Fruit fly (Drosophila melanogaster) whole organism, embryonic: ENCODE measurements around the gene Acp36DE.

Source experiments
- CG10431 ChIP-seq: fragments of 200-800 bp; sonication (Bioruptor generic); optimal IDR thresholded peaks from 3 replicates; lab custom pipeline; 2018; ENCODE audit warnings: missing biosample characterization, mild to moderate bottlenecking, missing genetic modification characterization
- CG10462 ChIP-seq: fragments of 200-800 bp; sonication (Bioruptor generic); optimal IDR thresholded peaks from 2 replicates; lab custom pipeline; 2016; ENCODE audit warnings: missing biosample characterization, missing genetic modification characterization
- CG12744 ChIP-seq: fragments of 200-800 bp; sonication (Bioruptor generic); optimal IDR thresholded peaks from 2 replicates; lab custom pipeline; 2016; ENCODE audit warnings: missing biosample characterization, missing genetic modification characterization
- CG14014 ChIP-seq: fragments of 200-800 bp; sonication (Bioruptor generic); IDR thresholded peaks from 2 replicates; pipeline ENCODE4 v1.3.6; 2022; ENCODE audit warnings: missing biosample characterization, missing genetic modification characterization
- CG14667 ChIP-seq: fragments of 200-800 bp; sonication (Bioruptor generic); IDR thresholded peaks from 2 replicates; pipeline ENCODE4 v1.3.6; 2022; ENCODE audit warnings: missing biosample characterization, missing genetic modification characterization
- CG15011 ChIP-seq: fragments of 200-800 bp; sonication (Bioruptor generic); optimal IDR thresholded peaks from 3 replicates; lab custom pipeline; 2018; ENCODE audit warnings: missing biosample characterization, mild to moderate bottlenecking, missing genetic modification characterization
- CG1602 ChIP-seq: fragments of 200-800 bp; sonication (Bioruptor generic); optimal IDR thresholded peaks from 3 replicates; lab custom pipeline; 2016; ENCODE audit warnings: missing biosample characterization, missing genetic modification characterization
- CG1603 ChIP-seq: fragments of 200-800 bp; sonication (Bioruptor generic); optimal IDR thresholded peaks from 2 replicates; lab custom pipeline; 2019; ENCODE audit warnings: missing biosample characterization, mild to moderate bottlenecking, missing genetic modification characterization, moderate library complexity
- CG16815 ChIP-seq: fragments of 200-800 bp; sonication (Bioruptor generic); optimal IDR thresholded peaks from 3 replicates; lab custom pipeline; 2017; ENCODE audit warnings: missing biosample characterization, mild to moderate bottlenecking, missing genetic modification characterization
- CG16863 ChIP-seq: fragments of 200-800 bp; sonication (Bioruptor generic); optimal IDR thresholded peaks from 3 replicates; lab custom pipeline; 2016; ENCODE audit warnings: missing biosample characterization, missing genetic modification characterization
- CG18476 ChIP-seq: fragments of 200-800 bp; sonication (Bioruptor generic); optimal IDR thresholded peaks from 2 replicates; lab custom pipeline; 2016; ENCODE audit warnings: missing biosample characterization, mild to moderate bottlenecking, missing genetic modification characterization
- CG2678 ChIP-seq: fragments of 200-800 bp; sonication (Bioruptor generic); optimal IDR thresholded peaks from 3 replicates; lab custom pipeline; 2019; ENCODE audit warnings: missing biosample characterization, mild to moderate bottlenecking, missing genetic modification characterization, moderate library complexity
- CG4820 ChIP-seq: fragments of 200-800 bp; sonication (Bioruptor generic); optimal IDR thresholded peaks from 3 replicates; lab custom pipeline; 2016; ENCODE audit warnings: missing biosample characterization, missing genetic modification characterization
- CG5245 ChIP-seq: fragments of 200-800 bp; sonication (Bioruptor generic); optimal IDR thresholded peaks from 3 replicates; lab custom pipeline; 2016; ENCODE audit warnings: missing biosample characterization, missing genetic modification characterization
- CG6765 ChIP-seq: fragments of 200-800 bp; sonication (Bioruptor generic); optimal IDR thresholded peaks from 3 replicates; lab custom pipeline; 2017; ENCODE audit warnings: missing biosample characterization, mild to moderate bottlenecking, missing genetic modification characterization
- CG6791 ChIP-seq: fragments of 200-800 bp; sonication (Bioruptor generic); IDR thresholded peaks from 3 replicates; pipeline ENCODE4 v1.3.6; 2022; ENCODE audit warnings: missing biosample characterization, missing genetic modification characterization; ENCODE audit not compliant: partially characterized antibody
- CG6813 ChIP-seq: fragments of 200-800 bp; sonication (Bioruptor generic); optimal IDR thresholded peaks from 2 replicates; lab custom pipeline; 2017; ENCODE audit warnings: missing biosample characterization, missing genetic modification characterization, mild to moderate bottlenecking, moderate library complexity, missing genetic modification reagents
- CG7786 ChIP-seq: fragments of 200-800 bp; sonication (Bioruptor generic); optimal IDR thresholded peaks from 2 replicates; lab custom pipeline; 2016; ENCODE audit warnings: missing biosample characterization, missing genetic modification characterization
- D ChIP-seq, 2 experiments: fragments of 200-800 bp in 1 of 2; fragments of >200 bp in 1 of 2; sonication (Bioruptor generic) in 1 of 2; optimal IDR thresholded peaks; 2 replicates in 1 of 2; 3 replicates in 1 of 2; lab custom pipeline; 2017; ENCODE audit warnings: mild to moderate bottlenecking in 1 of 2, missing biosample characterization in 1 of 2, missing genetic modification characterization in 1 of 2, missing genetic modification reagents in 1 of 2
- Dad ChIP-seq: fragments of 200-800 bp; sonication (Bioruptor generic); optimal IDR thresholded peaks from 3 replicates; lab custom pipeline; 2016; ENCODE audit warnings: missing biosample characterization, missing genetic modification characterization
- Dek ChIP-seq: fragments of 200-800 bp; sonication (Bioruptor generic); optimal IDR thresholded peaks from 3 replicates; lab custom pipeline; 2019; ENCODE audit warnings: missing biosample characterization, mild to moderate bottlenecking, missing genetic modification characterization, moderate library complexity
- Dfd ChIP-seq, 2 experiments: fragments of >200 bp; optimal IDR thresholded peaks; 2 replicates each; lab custom pipeline; 2017; ENCODE audit warnings: missing biosample characterization in 2 of 2, missing genetic modification characterization in 2 of 2
- Dll ChIP-seq: fragments of 200-800 bp; sonication (Bioruptor generic); IDR thresholded peaks from 4 replicates; pipeline ENCODE4 v1.3.6; 2022; ENCODE audit warnings: missing biosample characterization, missing genetic modification characterization; ENCODE audit not compliant: partially characterized antibody
- Doc3 ChIP-seq: fragments of 200-800 bp; sonication (Bioruptor generic); IDR thresholded peaks from 3 replicates; pipeline ENCODE4 v1.3.6; 2022; ENCODE audit warnings: missing biosample characterization, missing genetic modification characterization; ENCODE audit not compliant: partially characterized antibody
- Kr ChIP-seq: fragments of 200-800 bp; sonication (Bioruptor generic); optimal IDR thresholded peaks from 2 replicates; lab custom pipeline; 2017; ENCODE audit warnings: missing biosample characterization, mild to moderate bottlenecking, missing genetic modification characterization
- Meics ChIP-seq: fragments of 200-800 bp; sonication (Bioruptor generic); optimal IDR thresholded peaks from 2 replicates; lab custom pipeline; 2017; ENCODE audit warnings: missing biosample characterization, mild to moderate bottlenecking, missing genetic modification characterization
- NC2α ChIP-seq: fragments of 200-800 bp; sonication (Bioruptor generic); optimal IDR thresholded peaks from 2 replicates; lab custom pipeline; 2016; ENCODE audit warnings: missing biosample characterization, missing genetic modification characterization
- Neu2 ChIP-seq: fragments of 200-800 bp; sonication (Bioruptor generic); optimal IDR thresholded peaks from 3 replicates; lab custom pipeline; 2016; ENCODE audit warnings: missing biosample characterization, missing genetic modification characterization, borderline replicate concordance
- Nf-YA ChIP-seq: fragments of 200-800 bp; sonication (Bioruptor generic); IDR thresholded peaks from 2 replicates; pipeline ENCODE4 v1.3.6; 2022; ENCODE audit warnings: missing biosample characterization, missing genetic modification characterization
- Ravus ChIP-seq: fragments of 200-800 bp; sonication (Bioruptor generic); IDR thresholded peaks from 2 replicates; pipeline ENCODE4 v1.3.6; 2022; ENCODE audit warnings: missing biosample characterization, missing genetic modification characterization
- Side ChIP-seq: fragments of 200-800 bp; sonication (Bioruptor generic); optimal IDR thresholded peaks from 2 replicates; lab custom pipeline; 2016; ENCODE audit warnings: missing biosample characterization, missing genetic modification characterization
- Taf1 ChIP-seq: fragments of 200-800 bp; sonication (Bioruptor generic); IDR thresholded peaks from 2 replicates; pipeline ENCODE4 v1.3.6; 2022; ENCODE audit warnings: missing biosample characterization, missing genetic modification characterization
- ara ChIP-seq: fragments of 200-800 bp; sonication (Bioruptor generic); IDR thresholded peaks from 2 replicates; pipeline ENCODE4 v1.3.6; 2022; ENCODE audit warnings: missing biosample characterization, missing genetic modification characterization
- danr ChIP-seq: fragments of 200-800 bp; sonication (Bioruptor generic); IDR thresholded peaks from 2 replicates; pipeline ENCODE4 v1.3.6; 2022; ENCODE audit warnings: missing biosample characterization, missing genetic modification characterization
- dimm ChIP-seq: fragments of 200-800 bp; sonication (Bioruptor generic); IDR thresholded peaks from 2 replicates; pipeline ENCODE4 v1.3.6; 2022; ENCODE audit warnings: missing biosample characterization, missing genetic modification characterization
- dmrt11E ChIP-seq: fragments of 200-800 bp; sonication (Bioruptor generic); optimal IDR thresholded peaks from 3 replicates; lab custom pipeline; 2018; ENCODE audit warnings: missing biosample characterization, mild to moderate bottlenecking, missing genetic modification characterization, moderate library complexity
- gem ChIP-seq: fragments of 200-800 bp; sonication (Bioruptor generic); optimal IDR thresholded peaks from 2 replicates; lab custom pipeline; 2019; ENCODE audit warnings: missing biosample characterization, mild to moderate bottlenecking, missing genetic modification characterization, moderate library complexity
- grn ChIP-seq: fragments of 200-800 bp; sonication (Bioruptor generic); optimal IDR thresholded peaks from 3 replicates; lab custom pipeline; 2017; ENCODE audit warnings: missing biosample characterization, missing genetic modification characterization
- gsb-n ChIP-seq: fragments of 200-800 bp; sonication (Bioruptor generic); optimal IDR thresholded peaks from 3 replicates; lab custom pipeline; 2018; ENCODE audit warnings: missing biosample characterization, mild to moderate bottlenecking, missing genetic modification characterization
- insv ChIP-seq, 2 experiments: fragments of 200-800 bp; sonication (Bioruptor generic); optimal IDR thresholded peaks; 3 replicates each; lab custom pipeline; 2016 to 2018; ENCODE audit warnings: missing biosample characterization in 2 of 2, missing genetic modification characterization in 2 of 2
- nerfin-2 ChIP-seq: fragments of 200-800 bp; sonication (Bioruptor generic); IDR thresholded peaks from 2 replicates; pipeline ENCODE4 v1.3.6; 2022; ENCODE audit warnings: missing biosample characterization, missing genetic modification characterization; ENCODE audit not compliant: partially characterized antibody
- row ChIP-seq: fragments of 200-800 bp; sonication (Bioruptor generic); IDR thresholded peaks from 3 replicates; pipeline ENCODE4 v1.3.6; 2022; ENCODE audit warnings: missing biosample characterization, missing genetic modification characterization
- salm ChIP-seq: fragments of 200-800 bp; sonication (Bioruptor generic); optimal IDR thresholded peaks from 2 replicates; lab custom pipeline; 2018; ENCODE audit warnings: missing biosample characterization, mild to moderate bottlenecking, missing genetic modification characterization
- sens-2 ChIP-seq: fragments of 200-800 bp; sonication (Bioruptor generic); IDR thresholded peaks from 2 replicates; pipeline ENCODE4 v1.3.6; 2022; ENCODE audit warnings: missing biosample characterization, missing genetic modification characterization
- stc ChIP-seq: fragments of 200-800 bp; sonication (Bioruptor generic); IDR thresholded peaks from 2 replicates; pipeline ENCODE4 v1.3.6; 2022; ENCODE audit warnings: missing biosample characterization, missing genetic modification characterization
- sug ChIP-seq: fragments of 200-800 bp; optimal IDR thresholded peaks from 2 replicates; lab custom pipeline; 2019; ENCODE audit warnings: missing biosample characterization, mild to moderate bottlenecking, missing genetic modification characterization, moderate library complexity
- twi ChIP-seq: fragments of 200-800 bp; optimal IDR thresholded peaks from 2 replicates; lab custom pipeline; 2019; ENCODE audit warnings: missing biosample characterization, mild to moderate bottlenecking, missing genetic modification characterization, moderate library complexity
- unc-4 ChIP-seq: fragments of 200-800 bp; sonication (Bioruptor generic); IDR thresholded peaks from 2 replicates; pipeline ENCODE4 v1.3.6; 2022; ENCODE audit warnings: missing biosample characterization, missing genetic modification characterization; ENCODE audit not compliant: partially characterized antibody
- vvl ChIP-seq: fragments of 200-800 bp; sonication (Bioruptor generic); IDR thresholded peaks from 2 replicates; pipeline ENCODE4 v1.3.6; 2022; ENCODE audit warnings: missing biosample characterization, missing genetic modification characterization
- yki ChIP-seq: fragments of >200 bp; optimal IDR thresholded peaks from 3 replicates; lab custom pipeline; 2018

Gene Acp36DE

dm6 chr2L:18313922-18314712 is 44.7 kb downstream of the Acp36DE start (continued):
- no peak for TF ChIP-seq Dek (tag; lab: Kevin White, UChicago)
- no peak for TF ChIP-seq CG2678
- no peak for TF ChIP-seq Ravus (GFP tag; lab: Robert Waterston, UW)
- no peak for TF ChIP-seq CG16863 (GFP tag; lab: Kevin White, UChicago)
- TF ChIP-seq CG14667 = no peak
- TF ChIP-seq Nf-YA (GFP tag; lab: Robert Waterston, UW) = no peak
- TF ChIP-seq danr (GFP tag; lab: Robert Waterston, UW) = no peak
- no peak for TF ChIP-seq CG15011 (GFP tag; lab: Kevin White, UChicago)
- TF ChIP-seq CG14014 (GFP tag; lab: Robert Waterston, UW) = no peak
- no peak for TF ChIP-seq dmrt11E
- TF ChIP-seq sug = no peak
- TF ChIP-seq CG18476 = no peak
- TF ChIP-seq CG1603 (tag; lab: Kevin White, UChicago) = no peak
- TF ChIP-seq vvl (GFP tag; lab: Robert Waterston, UW) = peak; percentile 35; the same call in 1 of the 2 replicates
- TF ChIP-seq CG10431 = no peak
- TF ChIP-seq insv (GFP tag; optimal IDR thresholded peaks at IDR 0.05; lab: Kevin White, UChicago) = no peak
- no peak for TF ChIP-seq Dll (GFP tag; lab: Robert Waterston, UW)
- TF ChIP-seq CG12744 = no peak
- TF ChIP-seq CG6765 (GFP tag; lab: Kevin White, UChicago) = no peak
- no peak for TF ChIP-seq Side (GFP tag; lab: Kevin White, UChicago)
- TF ChIP-seq CG5245 (GFP tag; lab: Kevin White, UChicago) = no peak
- TF ChIP-seq CG1602 (GFP tag; lab: Kevin White, UChicago) = no peak
- TF ChIP-seq Dad (GFP tag; lab: Kevin White, UChicago) = no peak
- TF ChIP-seq CG16815 (GFP tag; lab: Kevin White, UChicago) = no peak
- peak; percentile 56 for TF ChIP-seq gsb-n (tag; lab: Kevin White, UChicago)
- no peak for TF ChIP-seq Neu2 (GFP tag; lab: Kevin White, UChicago)
- TF ChIP-seq CG4820 = no peak
- TF ChIP-seq Kr (GFP tag; lab: Kevin White, UChicago) = no peak
- no peak for TF ChIP-seq sens-2
- no peak for TF ChIP-seq Taf1
- TF ChIP-seq yki = no peak
- TF ChIP-seq twi (tag; lab: Kevin White, UChicago) = no peak
- no peak for TF ChIP-seq Meics (GFP tag; lab: Kevin White, UChicago)
- no peak for TF ChIP-seq gem
- TF ChIP-seq unc-4 (GFP tag; lab: Robert Waterston, UW) = no peak
- no peak for TF ChIP-seq CG10462 (GFP tag; lab: Kevin White, UChicago)
- peak; percentile 56 for TF ChIP-seq grn
- no peak for TF ChIP-seq ara (GFP tag; lab: Robert Waterston, UW)
- TF ChIP-seq CG6813 (GFP tag; lab: Kevin White, UChicago) = no peak
- TF ChIP-seq Dfd (GFP tag; optimal IDR thresholded peaks at IDR 0.05; lab: Kevin White, UChicago) = no peak
- no peak for TF ChIP-seq dimm (GFP tag; lab: Robert Waterston, UW)
- no peak for TF ChIP-seq nerfin-2
- TF ChIP-seq CG7786 (GFP tag; lab: Kevin White, UChicago) = no peak
- no peak for TF ChIP-seq NC2α (GFP tag; lab: Kevin White, UChicago)
- TF ChIP-seq row (GFP tag; lab: Robert Waterston, UW) = no peak
- no peak for TF ChIP-seq D (optimal IDR thresholded peaks at IDR 0.05; lab: Kevin White, UChicago)
- TF ChIP-seq D (GFP tag; optimal IDR thresholded peaks at IDR 0.05; lab: Kevin White, UChicago) = no peak
- no peak for TF ChIP-seq stc (GFP tag; lab: Robert Waterston, UW)
- no peak for TF ChIP-seq Doc3
- TF ChIP-seq CG6791 (GFP tag; lab: Robert Waterston, UW) = no peak
- TF ChIP-seq salm = no peak
